Worm (Caenorhabditis elegans) whole organism, L4 larva: ENCODE measurements around the gene C04C3.9.
"Not testable (repeated sequence)": the region's sequence is repeated elsewhere in the genome, so short reads cannot be mapped to it uniquely, and the experiment has no call there.

Experiments used
- D1046.2 ChIP-seq: fragments of 200-800 bp; sonication (Bioruptor generic); IDR thresholded peaks from 2 replicates; pipeline ENCODE4 v1.3.6; 2022; ENCODE audit warnings: missing genetic modification characterization, missing compliant biosample characterization
- F26F4.8 ChIP-seq: fragments of 200-800 bp; sonication (Bioruptor generic); conservative IDR thresholded peaks from 2 replicates; pipeline ENCODE4 v1.3.6; 2022; ENCODE audit warnings: missing genetic modification characterization, missing compliant biosample characterization
- Y105C5A.15 ChIP-seq: fragments of 200-800 bp; sonication (Bioruptor generic); IDR thresholded peaks from 2 replicates; pipeline ENCODE4 v1.3.6; 2022; ENCODE audit warnings: missing genetic modification characterization, missing compliant biosample characterization
- Y75B8A.6 ChIP-seq: fragments of 200-800 bp; sonication (Bioruptor generic); IDR thresholded peaks from 2 replicates; pipeline ENCODE4 v1.3.6; 2022; ENCODE audit warnings: missing genetic modification reagents, missing genetic modification characterization, missing compliant biosample characterization
- aha-1 ChIP-seq: fragments of 150-350 bp; peaks from one replicate; lab custom pipeline; 2014; ENCODE audit warnings: missing biosample characterization, missing genetic modification characterization
- ama-1 ChIP-seq: fragments of 150-350 bp; optimal IDR thresholded peaks from 2 replicates; lab custom pipeline; 2014; ENCODE audit warnings: inconsistent platforms, mixed read lengths
- ceh-28 ChIP-seq: fragments of 150-350 bp; optimal IDR thresholded peaks from 2 replicates; lab custom pipeline; 2014; ENCODE audit warnings: missing biosample characterization, missing genetic modification reagents, missing genetic modification characterization
- ceh-82 ChIP-seq: sonication (generic microtip); optimal IDR thresholded peaks from 2 replicates; lab custom pipeline; 2017; ENCODE audit warnings: missing biosample characterization, missing genetic modification characterization
- cey-2 ChIP-seq: sonication (generic microtip); optimal IDR thresholded peaks from 3 replicates; lab custom pipeline; 2017; ENCODE audit warnings: missing genetic modification characterization, mild to moderate bottlenecking, missing compliant biosample characterization, antibody characterized with exemption, borderline replicate concordance; ENCODE audit not compliant: insufficient read depth
- daf-16 ChIP-seq, 3 experiments: sonication (generic microtip); optimal IDR thresholded peaks; 2 replicates each; lab custom pipeline; 2016 to 2017; ENCODE audit warnings: missing genetic modification characterization in 3 of 3, missing genetic modification reagents in 3 of 3, mild to moderate bottlenecking in 2 of 3, missing compliant biosample characterization in 2 of 3, missing biosample characterization in 1 of 3, moderate library complexity in 1 of 3
- daf-8 ChIP-seq: fragments of 200-800 bp; sonication (Bioruptor generic); IDR thresholded peaks from 2 replicates; pipeline ENCODE4 v1.3.6; 2022; ENCODE audit warnings: missing genetic modification characterization, missing compliant biosample characterization
- dmd-8 ChIP-seq: fragments of 200-800 bp; sonication (Bioruptor generic); IDR thresholded peaks from 2 replicates; pipeline ENCODE4 v1.3.6; 2022; ENCODE audit warnings: missing genetic modification characterization, missing compliant biosample characterization
- dmd-9 ChIP-seq: fragments of 200-800 bp; sonication (Bioruptor generic); IDR thresholded peaks from 2 replicates; pipeline ENCODE4 v1.3.6; 2022; ENCODE audit warnings: missing genetic modification reagents, missing genetic modification characterization, missing compliant biosample characterization
- dpl-1 ChIP-seq: fragments of 150-350 bp; optimal IDR thresholded peaks from 2 replicates; lab custom pipeline; 2014; ENCODE audit warnings: missing biosample characterization, missing genetic modification reagents, missing genetic modification characterization
- dve-1 ChIP-seq: sonication (generic microtip); optimal IDR thresholded peaks from 2 replicates; lab custom pipeline; 2017; ENCODE audit warnings: antibody characterized with exemption, mild to moderate bottlenecking, missing genetic modification characterization, missing compliant biosample characterization; ENCODE audit not compliant: insufficient read depth
- fos-1 ChIP-seq: fragments of 150-350 bp; optimal IDR thresholded peaks from 2 replicates; lab custom pipeline; 2014; ENCODE audit warnings: missing biosample characterization, missing genetic modification characterization
- hif-1 ChIP-seq, 2 experiments: sonication (generic microtip); optimal IDR thresholded peaks; 2 replicates each; lab custom pipeline; 2016 to 2017; ENCODE audit warnings: missing compliant biosample characterization in 2 of 2, missing genetic modification characterization in 2 of 2, missing genetic modification reagents in 2 of 2, missing genotype in 2 of 2, mild to moderate bottlenecking in 1 of 2
- hlh-11 ChIP-seq: fragments of 200-800 bp; sonication (Bioruptor generic); optimal IDR thresholded peaks from 2 replicates; lab custom pipeline; 2018; ENCODE audit warnings: mild to moderate bottlenecking, missing genetic modification characterization, missing compliant biosample characterization
- hlh-30 ChIP-seq: sonication (generic microtip); optimal IDR thresholded peaks from 2 replicates; lab custom pipeline; 2017; ENCODE audit warnings: antibody characterized with exemption, mild to moderate bottlenecking, missing genetic modification characterization, missing compliant biosample characterization; ENCODE audit not compliant: insufficient read depth
- hmg-1.1 ChIP-seq: fragments of 200-800 bp; sonication (Bioruptor generic); IDR thresholded peaks from 2 replicates; pipeline ENCODE4 v1.3.6; 2022; ENCODE audit warnings: missing genetic modification reagents, missing genetic modification characterization, missing compliant biosample characterization
- lin-13 ChIP-seq: fragments of 150-350 bp; optimal IDR thresholded peaks from 2 replicates; lab custom pipeline; 2014; ENCODE audit warnings: missing biosample characterization, missing genetic modification reagents, missing genetic modification characterization
- nhr-102 ChIP-seq: sonication (generic microtip); optimal IDR thresholded peaks from 2 replicates; lab custom pipeline; 2016; ENCODE audit warnings: mild to moderate bottlenecking, missing genetic modification characterization, moderate library complexity, missing compliant biosample characterization
- nhr-111 ChIP-seq: fragments of 200-800 bp; sonication (Bioruptor generic); optimal IDR thresholded peaks from 2 replicates; lab custom pipeline; 2018; ENCODE audit warnings: mild to moderate bottlenecking, missing genetic modification characterization, missing compliant biosample characterization
- nhr-28 ChIP-seq: fragments of 150-350 bp; optimal IDR thresholded peaks from 2 replicates; lab custom pipeline; 2014; ENCODE audit warnings: missing biosample characterization, missing genetic modification characterization
- nhr-41 ChIP-seq: fragments of 200-800 bp; sonication (Bioruptor generic); IDR thresholded peaks from 2 replicates; pipeline ENCODE4 v1.3.6; 2022; ENCODE audit warnings: missing genetic modification reagents, missing genetic modification characterization, missing compliant biosample characterization
- nhr-48 ChIP-seq: sonication (generic microtip); optimal IDR thresholded peaks from 2 replicates; lab custom pipeline; 2016; ENCODE audit warnings: mild to moderate bottlenecking, missing genetic modification characterization, missing compliant biosample characterization
- rbr-2 ChIP-seq: sonication (generic microtip); optimal IDR thresholded peaks from 2 replicates; lab custom pipeline; 2016; ENCODE audit warnings: missing genotype, missing genetic modification characterization, missing compliant biosample characterization
- saeg-2 ChIP-seq: fragments of 200-800 bp; sonication (Bioruptor generic); IDR thresholded peaks from 2 replicates; pipeline ENCODE4 v1.3.6; 2022; ENCODE audit warnings: missing genetic modification reagents, missing genetic modification characterization, missing compliant biosample characterization
- set-16 ChIP-seq: fragments of 200-800 bp; sonication (Bioruptor generic); IDR thresholded peaks from 2 replicates; pipeline ENCODE4 v1.3.6; 2022; ENCODE audit warnings: missing genetic modification reagents, missing genetic modification characterization, missing compliant biosample characterization
- skn-1 ChIP-seq: fragments of 150-350 bp; optimal IDR thresholded peaks from 2 replicates; lab custom pipeline; 2014; ENCODE audit warnings: missing biosample characterization, missing genetic modification characterization
- tag-97 ChIP-seq: fragments of 200-800 bp; sonication (Bioruptor generic); IDR thresholded peaks from 2 replicates; pipeline ENCODE4 v1.3.6; 2022; ENCODE audit warnings: missing genetic modification characterization, missing compliant biosample characterization
- unc-39 ChIP-seq: sonication (generic microtip); optimal IDR thresholded peaks from 2 replicates; lab custom pipeline; 2017; ENCODE audit warnings: missing biosample characterization, missing genetic modification characterization
- unc-62 ChIP-seq, 3 experiments: fragments of 150-350 bp in 1 of 3; sonication (generic microtip); optimal IDR thresholded peaks in 2 of 3; peaks in 1 of 3; 1 replicate in 1 of 3; 2 replicates in 2 of 3; lab custom pipeline; 2014 to 2017; ENCODE audit warnings: missing biosample characterization in 3 of 3, missing genetic modification characterization in 3 of 3, missing genetic modification reagents in 3 of 3, missing genotype in 1 of 3
- zfp-2 ChIP-seq: sonication (generic microtip); optimal IDR thresholded peaks from 2 replicates; lab custom pipeline; 2016; ENCODE audit warnings: mild to moderate bottlenecking, missing genetic modification characterization, missing compliant biosample characterization
- zip-2 ChIP-seq: fragments of 150-350 bp; optimal IDR thresholded peaks from 2 replicates; lab custom pipeline; 2014; ENCODE audit warnings: missing biosample characterization, missing genetic modification characterization
- ztf-7 ChIP-seq: fragments of 150-350 bp; optimal IDR thresholded peaks from 2 replicates; lab custom pipeline; 2014; ENCODE audit warnings: missing biosample characterization, missing genetic modification characterization

Gene C04C3.9

DNA sequence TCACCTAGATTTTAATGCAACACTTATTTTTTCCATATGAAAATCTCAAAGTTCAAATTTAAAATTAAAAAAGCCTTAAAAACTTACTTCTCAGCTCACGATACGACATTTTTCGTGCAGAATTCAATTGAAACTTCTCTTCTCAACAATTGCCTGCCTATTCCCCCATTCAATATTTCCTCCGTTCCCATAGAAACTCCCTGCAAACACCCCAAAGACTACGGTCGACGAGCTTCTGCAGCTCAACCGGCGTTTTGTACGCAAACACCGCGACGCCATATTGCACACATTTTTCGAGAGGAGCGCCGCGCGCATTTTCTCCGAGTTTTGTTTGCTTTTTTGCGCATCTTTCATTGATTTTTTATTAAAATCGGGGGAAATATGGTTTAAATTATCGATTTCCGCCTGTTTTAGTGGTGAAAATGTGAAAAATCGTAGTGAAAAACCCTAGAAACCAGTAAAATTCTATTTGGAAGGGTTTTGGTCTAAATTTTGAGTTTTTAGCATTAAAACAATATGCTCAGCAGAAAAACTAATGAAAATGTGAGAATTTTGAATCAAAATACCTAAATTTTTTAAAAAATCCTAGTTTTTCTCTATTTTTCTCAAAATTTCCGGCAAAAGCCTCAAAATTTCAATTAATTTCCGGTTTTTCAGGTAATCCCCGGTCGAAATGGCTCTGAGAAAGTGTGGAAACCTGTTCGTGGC lies 29.2 kb downstream of the C04C3.9 start, which contains the start of the genes dyf-3 and pdhb-1 (continued):
- TF ChIP-seq dpl-1 (peak; percentile 36), ama-1 (lab: Kevin White, UChicago) (no peak), lin-13 (GFP tag; lab: Kevin White, UChicago) (peak; percentile 11), ceh-28 (no peak), D1046.2 (no peak), tag-97 (GFP tag; lab: Robert Waterston, UW) (no peak), nhr-41 (no peak), unc-62 (GFP tag; optimal IDR thresholded peaks at IDR 0.05 in 1 of 2; lab: Kevin White, UChicago) (peak in 1 of 2 experiments; percentile 86), unc-62 (tag; optimal IDR thresholded peaks at IDR 0.05; lab: Kevin White, UChicago) (no peak), daf-16 (GFP tag; optimal IDR thresholded peaks at IDR 0.05; lab: Kevin White, UChicago) (no peak), daf-16 (tag; optimal IDR thresholded peaks at IDR 0.05; lab: Kevin White, UChicago) (no peak), set-16 (GFP tag; lab: Robert Waterston, UW) (no peak), dmd-8 (GFP tag; lab: Robert Waterston, UW) (no peak), skn-1 (tag; lab: Kevin White, UChicago) (no peak), aha-1 (tag; lab: Kevin White, UChicago) (peak; percentile 55), ceh-82 (tag; lab: Kevin White, UChicago) (no peak), zfp-2 (tag; lab: Kevin White, UChicago) (no peak), daf-8 (GFP tag; lab: Robert Waterston, UW) (no peak), nhr-111 (GFP tag; lab: Kevin White, UChicago) (no peak), hif-1 (tag; optimal IDR thresholded peaks at IDR 0.05; lab: Kevin White, UChicago) (peak in 1 of 2 experiments; percentile 34), ztf-7 (tag; lab: Kevin White, UChicago) (no peak), Y105C5A.15 (no peak), unc-39 (tag; lab: Kevin White, UChicago) (no peak), saeg-2 (no peak), hlh-11 (tag; lab: Kevin White, UChicago) (peak; percentile 4), rbr-2 (tag; lab: Kevin White, UChicago) (no peak), nhr-28 (tag; lab: Kevin White, UChicago) (no peak), hlh-30 (tag; lab: Kevin White, UChicago) (peak; percentile 8), hmg-1.1 (peak; percentile 60)

DNA sequence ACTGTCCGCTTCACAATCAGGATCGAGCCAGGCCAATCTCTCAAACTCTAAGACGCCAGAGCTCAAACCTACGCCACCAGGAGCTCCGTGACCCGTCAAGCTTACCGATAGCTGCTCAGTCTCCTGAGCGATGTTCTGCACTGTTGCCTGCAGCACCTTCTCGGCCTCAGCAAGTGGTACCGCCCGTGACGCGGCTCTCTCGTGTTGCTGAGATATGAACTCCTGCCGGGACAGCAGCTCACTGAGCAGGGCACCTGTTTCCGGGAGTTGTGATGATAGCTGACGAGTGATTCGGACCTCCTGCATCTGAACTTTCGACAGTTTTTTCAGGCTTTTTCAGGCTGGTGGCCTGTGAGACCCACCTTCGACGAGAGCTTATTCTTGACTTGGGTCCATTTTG lies 30.3 kb downstream of the C04C3.9 start:
- TF ChIP-seq set-16 (GFP tag; lab: Robert Waterston, UW) (peak; percentile 82), dve-1 (no peak), unc-62 (GFP tag; optimal IDR thresholded peaks at IDR 0.05 in 1 of 2; lab: Kevin White, UChicago) (peak in 1 of 2 experiments; percentile 89), unc-62 (tag; optimal IDR thresholded peaks at IDR 0.05; lab: Kevin White, UChicago) (no peak), nhr-48 (tag; lab: Kevin White, UChicago) (no peak), Y105C5A.15 (0 out of 2 replicates have a peak, but pooled peaks have one; percentile 29)
- TF ChIP-seq, all 104 proteins: peak for 3

DNA sequence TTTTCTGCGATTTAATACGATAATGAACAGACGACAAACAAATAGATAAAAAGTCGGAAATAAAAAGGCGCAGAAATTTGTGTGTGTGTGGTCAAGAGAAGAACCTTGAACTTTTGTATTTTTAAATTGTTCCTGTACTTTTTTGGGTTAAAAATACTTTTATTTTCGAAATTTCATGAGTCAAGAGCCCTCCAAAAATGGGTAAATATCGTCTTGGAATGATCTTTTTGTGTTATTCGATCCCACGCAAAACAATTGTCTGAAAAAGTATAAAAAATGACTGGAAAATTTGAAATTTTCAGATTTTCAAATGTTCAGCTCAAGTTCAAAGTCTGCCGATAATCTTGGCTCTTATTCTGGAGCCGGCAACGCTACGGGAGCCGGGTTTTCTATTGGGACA lies 32.8 kb downstream of the C04C3.9 start, which contains the start of gene C04C3.14:
Gene C04C3.14 (plus strand): TSS at position 301 of the 400 bp plus-strand sequence.
- no peak for TF ChIP-seq F26F4.8 (GFP tag; lab: Robert Waterston, UW)
- no peak for TF ChIP-seq cey-2 (tag; lab: Kevin White, UChicago)
- TF ChIP-seq dmd-9 (GFP tag; lab: Robert Waterston, UW) = no peak
- no peak for TF ChIP-seq zip-2 (tag; lab: Kevin White, UChicago)

DNA sequence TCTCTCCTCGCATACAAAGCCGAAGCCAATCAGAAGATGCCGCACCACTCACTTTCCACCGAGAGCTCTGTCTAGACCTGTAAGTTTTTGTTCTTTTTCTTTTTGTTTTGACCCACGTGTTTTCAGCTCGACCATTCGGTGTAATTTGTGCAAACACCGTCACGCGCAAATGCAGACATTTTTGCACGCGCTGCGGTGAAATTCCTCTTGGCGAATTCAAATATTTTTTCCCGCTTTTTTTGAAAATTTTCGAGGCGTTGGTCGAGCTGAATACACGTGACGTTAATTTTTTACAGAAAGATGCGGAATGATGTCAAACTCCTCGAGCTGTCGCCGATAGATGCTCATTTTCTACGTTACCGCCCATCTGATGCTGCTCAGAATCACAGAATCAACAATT lies 34.3 kb downstream of the C04C3.9 start, which contains the start of gene C04C3.4:
Gene C04C3.4 (plus strand): TSS at position 301 of the 400 bp plus-strand sequence.
- TF ChIP-seq Y75B8A.6 (GFP tag; lab: Robert Waterston, UW); fos-1 (tag; lab: Kevin White, UChicago); nhr-102 (tag; lab: Kevin White, UChicago): not testable (repeated sequence)
